Worm (Caenorhabditis elegans): ENCODE results near the gene K10G4.10.
A peak's percentile ranks its signal among the peaks of the same experiment; 100 is the strongest.

The K10G4.10 gene

ce11 chrV:17241278-17241661 is 32.1 kb upstream of the K10G4.10 start:
- TF ChIP-seq snpc-4 (tag; optimal IDR thresholded peaks at IDR 0.05) (no peak), aly-2 (tag; optimal IDR thresholded peaks at IDR 0.05) (no peak), lsy-12 (tag; optimal IDR thresholded peaks at IDR 0.05) (no peak), nfya-1 (tag; optimal IDR thresholded peaks at IDR 0.05; ENCODE audit: insufficient read depth) (no peak), nhr-11 (tag; optimal IDR thresholded peaks at IDR 0.05) (no peak), tbx-2 (tag; optimal IDR thresholded peaks at IDR 0.05) (no peak), ZK546.5 (tag; optimal IDR thresholded peaks at IDR 0.05) (no peak), elt-1 (tag; optimal IDR thresholded peaks at IDR 0.05) (no peak), nhr-23 (tag; optimal IDR thresholded peaks at IDR 0.05) (no peak), sea-2 (GFP tag; optimal IDR thresholded peaks at IDR 0.05) (no peak), fkh-2 (tag; optimal IDR thresholded peaks at IDR 0.05) (no peak), pqm-1 (tag; optimal IDR thresholded peaks at IDR 0.05) (peak; percentile 55), elt-2 (tag; optimal IDR thresholded peaks at IDR 0.05) (peak; percentile 90), ama-1 (optimal IDR thresholded peaks at IDR 0.05) (no peak), ceh-9 (tag; optimal IDR thresholded peaks at IDR 0.05) (no peak), mdl-1 (tag; optimal IDR thresholded peaks at IDR 0.05) (no peak), nhr-76 (tag; optimal IDR thresholded peaks at IDR 0.05) (no peak)

- TF ChIP-seq daf-12 (tag; optimal IDR thresholded peaks at IDR 0.05) (no peak), nfya-1 (tag; optimal IDR thresholded peaks at IDR 0.05; ENCODE audit: insufficient read depth) (no peak), egl-5 (tag; optimal IDR thresholded peaks at IDR 0.05) (no peak), pha-4 (tag; optimal IDR thresholded peaks at IDR 0.05) (no peak), ztf-4 (tag; optimal IDR thresholded peaks at IDR 0.05) (no peak), lin-15B (tag; optimal IDR thresholded peaks at IDR 0.05) (no peak), nhr-25 (tag; optimal IDR thresholded peaks at IDR 0.05) (no peak), sea-2 (GFP tag; optimal IDR thresholded peaks at IDR 0.05) (no peak)
Measured at ce11 chrV:17242552-17242951, 30.8 kb upstream of the K10G4.10 start, which contains the start of gene Y68A4B.3. Gene Y68A4B.3, minus strand, starts transcription at chrV:17242652.

- TF ChIP-seq pqm-1 (tag; optimal IDR thresholded peaks at IDR 0.05) (peak; percentile 8), elt-2 (tag; optimal IDR thresholded peaks at IDR 0.05) (peak; percentile 76), hmg-11 (tag; optimal IDR thresholded peaks at IDR 0.05) (no peak), eor-1 (tag; optimal IDR thresholded peaks at IDR 0.05) (no peak), fkh-10 (GFP tag; optimal IDR thresholded peaks at IDR 0.05) (no peak)
Measured at ce11 chrV:17243016-17243415, 30.3 kb upstream of the K10G4.10 start.

ce11 chrV:17245406-17245805 is 27.9 kb upstream of the K10G4.10 start, which contains the start of gene clec-242:
Gene clec-242, minus strand, starts transcription at chrV:17245506.
- TF ChIP-seq unc-62 (GFP tag; optimal IDR thresholded peaks at IDR 0.05) = no peak
- no peak for TF ChIP-seq fkh-2 (tag; optimal IDR thresholded peaks at IDR 0.05)

- TF ChIP-seq lin-39 (tag; optimal IDR thresholded peaks at IDR 0.05) = no peak
- TF ChIP-seq nfya-1 (tag; optimal IDR thresholded peaks at IDR 0.05; ENCODE audit: insufficient read depth) = no peak
- TF ChIP-seq nhr-25 (tag; optimal IDR thresholded peaks at IDR 0.05) = no peak
- no peak for TF ChIP-seq eor-1 (tag; optimal IDR thresholded peaks at IDR 0.05)
- TF ChIP-seq tbx-2 (tag; optimal IDR thresholded peaks at IDR 0.05) = no peak
Measured at ce11 chrV:17248915-17249314, 24.4 kb upstream of the K10G4.10 start, which contains the start of gene clec-243. Gene clec-243, minus strand, starts transcription at chrV:17249015.

ce11 chrV:17251364-17251961 is 21.9 kb upstream of the K10G4.10 start, which contains the start of gene Y61B8A.6:
Gene Y61B8A.6, plus strand, starts transcription at chrV:17251911.
- TF ChIP-seq eor-1 (tag; optimal IDR thresholded peaks at IDR 0.05) (no peak), fos-1 (tag; optimal IDR thresholded peaks at IDR 0.05) (no peak), ztf-4 (tag; optimal IDR thresholded peaks at IDR 0.05) (no peak), fkh-10 (GFP tag; optimal IDR thresholded peaks at IDR 0.05) (no peak), egl-5 (tag; optimal IDR thresholded peaks at IDR 0.05) (no peak), fkh-2 (tag; optimal IDR thresholded peaks at IDR 0.05) (no peak), nhr-23 (tag; optimal IDR thresholded peaks at IDR 0.05) (no peak), nhr-25 (tag; optimal IDR thresholded peaks at IDR 0.05) (no peak), lin-39 (tag; optimal IDR thresholded peaks at IDR 0.05) (no peak), nhr-237 (tag; optimal IDR thresholded peaks at IDR 0.05) (no peak), ceh-9 (tag; optimal IDR thresholded peaks at IDR 0.05) (no peak), daf-12 (tag; optimal IDR thresholded peaks at IDR 0.05) (no peak), aly-2 (tag; optimal IDR thresholded peaks at IDR 0.05) (no peak)

All from whole organism, L3 larva.